Worm (Caenorhabditis elegans): ENCODE data around the gene Y54G2A.38.

- TF ChIP-seq lin-13 (GFP tag; optimal IDR thresholded peaks at IDR 0.05) (no peak), fkh-8 (tag; optimal IDR thresholded peaks at IDR 0.05) (no peak), ces-1 (GFP tag; optimal IDR thresholded peaks at IDR 0.05) (no peak), ztf-11 (tag; optimal IDR thresholded peaks at IDR 0.05) (no peak), efl-3 (GFP tag; optimal IDR thresholded peaks at IDR 0.05) (no peak), elt-3 (tag; optimal IDR thresholded peaks at IDR 0.05) (no peak), nhr-77 (tag; optimal IDR thresholded peaks at IDR 0.05) (no peak), skn-1 (tag; optimal IDR thresholded peaks at IDR 0.05) (no peak), nhr-47 (tag; optimal IDR thresholded peaks at IDR 0.05) (no peak)
Observed at ce11 chrIV:2808154-2808553, 48.9 kb downstream of the Y54G2A.38 start.

All from whole organism, L1 larva.